Worm (Caenorhabditis elegans) whole organism, early embryonic: ENCODE measurements around the gene sto-6.

ENCODE experiments used
- B0310.2 ChIP-seq: sonication (generic microtip); optimal IDR thresholded peaks from 2 replicates; lab custom pipeline; 2016; ENCODE audit warnings: mild to moderate bottlenecking, missing genetic modification characterization, missing compliant biosample characterization
- F13C5.2 ChIP-seq: sonication (generic microtip); optimal IDR thresholded peaks from 2 replicates; lab custom pipeline; 2017; ENCODE audit warnings: mild to moderate bottlenecking, missing genetic modification characterization, inconsistent platforms, missing compliant biosample characterization
- aly-1 ChIP-seq: sonication (generic microtip); optimal IDR thresholded peaks from 2 replicates; lab custom pipeline; 2016; ENCODE audit warnings: missing genetic modification characterization, missing compliant biosample characterization
- ama-1 ChIP-seq: fragments of 150-350 bp; optimal IDR thresholded peaks from 2 replicates; lab custom pipeline; 2014
- ceh-13 ChIP-seq: fragments of 200-800 bp; sonication (Bioruptor generic); optimal IDR thresholded peaks from 2 replicates; lab custom pipeline; 2018; ENCODE audit warnings: mild to moderate bottlenecking, missing genetic modification characterization, missing compliant biosample characterization
- ceh-36 ChIP-seq: sonication (generic microtip); optimal IDR thresholded peaks from 2 replicates; lab custom pipeline; 2016; ENCODE audit warnings: missing genetic modification characterization, inconsistent platforms, missing compliant biosample characterization
- ets-7 ChIP-seq: sonication (generic microtip); optimal IDR thresholded peaks from 2 replicates; lab custom pipeline; 2016; ENCODE audit warnings: missing genotype, missing genetic modification characterization, missing compliant biosample characterization
- flt-1 ChIP-seq: fragments of 200-800 bp; sonication (Bioruptor generic); IDR thresholded peaks from 2 replicates; pipeline ENCODE4 v1.3.6; 2022; ENCODE audit warnings: missing genetic modification characterization, missing compliant biosample characterization
- hmbx-1 ChIP-seq: sonication (generic microtip); optimal IDR thresholded peaks from 2 replicates; lab custom pipeline; 2016; ENCODE audit warnings: mild to moderate bottlenecking, missing genetic modification characterization, missing compliant biosample characterization
- hmg-4 ChIP-seq: fragments of 200-800 bp; sonication (Bioruptor generic); optimal IDR thresholded peaks from 2 replicates; lab custom pipeline; 2018; ENCODE audit warnings: mild to moderate bottlenecking, missing genetic modification characterization, missing compliant biosample characterization
- hnd-1 ChIP-seq: sonication (generic microtip); optimal IDR thresholded peaks from 2 replicates; lab custom pipeline; 2016; ENCODE audit warnings: missing genetic modification characterization, missing compliant biosample characterization
- pes-1 ChIP-seq: fragments of 200-800 bp; sonication (Bioruptor generic); IDR thresholded peaks from 2 replicates; pipeline ENCODE4 v1.3.6; 2022; ENCODE audit warnings: missing genetic modification reagents, missing genetic modification characterization, missing compliant biosample characterization
- scrt-1 ChIP-seq: fragments of 200-800 bp; sonication (Bioruptor generic); IDR thresholded peaks from 2 replicates; pipeline ENCODE4 v1.3.6; 2022; ENCODE audit warnings: missing genetic modification characterization, missing compliant biosample characterization
- sea-1 ChIP-seq: fragments of 200-800 bp; sonication (Bioruptor generic); conservative IDR thresholded peaks from 2 replicates; pipeline ENCODE4 v1.3.6; 2022; ENCODE audit warnings: missing genetic modification characterization, missing compliant biosample characterization
- tbx-11 ChIP-seq: fragments of 200-800 bp; sonication (Bioruptor generic); IDR thresholded peaks from 2 replicates; pipeline ENCODE4 v1.3.6; 2022; ENCODE audit warnings: missing genetic modification characterization, missing compliant biosample characterization
- tbx-37 ChIP-seq: fragments of 200-800 bp; sonication (Bioruptor generic); conservative IDR thresholded peaks from 2 replicates; pipeline ENCODE4 v1.3.6; 2022; ENCODE audit warnings: missing genetic modification reagents, missing genetic modification characterization, missing compliant biosample characterization
- tra-4 ChIP-seq: sonication (generic microtip); optimal IDR thresholded peaks from 2 replicates; lab custom pipeline; 2017; ENCODE audit warnings: missing genetic modification characterization, missing compliant biosample characterization

sto-6 gene

DNA sequence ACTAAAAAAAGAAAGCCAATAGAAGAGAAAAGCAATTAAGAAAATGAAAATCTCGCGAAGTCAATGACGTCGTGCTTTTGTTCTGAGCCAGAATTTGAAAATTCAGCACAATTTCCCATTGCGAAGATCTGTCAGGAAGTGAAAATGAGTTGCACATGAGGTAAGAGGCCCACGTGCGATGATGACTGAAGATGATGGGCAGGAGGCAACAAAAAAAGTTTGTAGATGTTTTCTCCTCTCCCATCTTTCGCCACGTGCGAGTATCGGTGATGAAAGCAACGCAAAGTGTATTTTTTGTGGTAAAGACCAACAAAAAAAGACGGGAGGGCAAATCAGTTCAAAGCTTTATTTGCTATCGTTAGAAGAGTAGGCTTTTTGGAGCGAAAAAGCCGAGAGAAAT, 29.9 kb downstream of the sto-6 start:
- TF ChIP-seq ama-1 = no peak

DNA sequence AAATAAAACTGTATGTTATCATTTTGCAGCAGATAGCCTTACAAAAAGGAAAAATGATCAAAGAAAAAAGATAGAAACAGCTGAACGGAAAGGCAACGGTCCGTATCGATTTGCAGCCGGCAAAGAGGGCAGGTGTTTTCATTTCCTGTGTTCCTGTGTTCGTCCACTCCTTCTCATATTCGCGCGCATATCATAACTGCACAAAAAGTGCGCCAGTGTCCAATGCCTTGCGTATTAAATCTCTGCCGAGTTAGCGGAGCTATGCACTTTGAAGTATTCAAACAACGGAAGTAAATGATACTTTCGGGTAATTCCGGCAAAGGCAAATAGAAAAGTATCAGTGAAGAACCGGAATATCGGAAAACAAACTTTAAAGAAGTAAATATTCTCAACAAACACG, 30.4 kb downstream of the sto-6 start:
- no peak for TF ChIP-seq ceh-13
- no peak for TF ChIP-seq sea-1 (GFP tag; lab: Robert Waterston, UW)
- TF ChIP-seq hmg-4 = peak; percentile 43
- TF ChIP-seq flt-1 (GFP tag; lab: Robert Waterston, UW) = 0 out of 2 replicates have a peak, but pooled peaks have one; percentile 16
- no peak for TF ChIP-seq scrt-1 (GFP tag; lab: Robert Waterston, UW)
- TF ChIP-seq tbx-37 = no peak
- no peak for TF ChIP-seq B0310.2
- TF ChIP-seq ceh-36 = peak; percentile 8

DNA sequence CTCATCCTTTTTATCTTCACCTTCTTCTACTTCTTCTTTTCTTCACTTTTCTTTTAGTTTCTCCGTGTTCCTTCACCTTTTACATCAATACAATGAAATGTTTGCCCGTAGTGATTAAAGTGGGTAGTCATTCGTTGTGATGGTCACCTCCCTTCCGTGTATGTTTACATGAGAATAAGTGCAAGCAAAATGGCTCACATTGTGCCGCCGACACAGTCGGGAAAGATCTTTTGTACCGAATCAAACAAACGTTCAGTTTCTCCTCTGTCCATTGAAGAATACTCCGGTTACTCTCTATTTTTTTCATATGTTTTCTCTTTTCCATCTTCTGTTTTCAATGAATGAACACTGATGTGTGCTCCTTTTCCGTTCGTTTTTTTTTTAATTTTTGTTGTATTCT, 32.0 kb downstream of the sto-6 start:
- TF ChIP-seq ceh-13 (no peak), F13C5.2 (no peak), B0310.2 (no peak), ceh-36 (no peak), pes-1 (no peak), scrt-1 (GFP tag; lab: Robert Waterston, UW) (no peak), sea-1 (GFP tag; lab: Robert Waterston, UW) (no peak), tbx-11 (GFP tag; lab: Robert Waterston, UW) (no peak), hnd-1 (tag; lab: Kevin White, UChicago) (no peak), hmbx-1 (no peak), hmg-4 (no peak), aly-1 (tag; lab: Kevin White, UChicago) (no peak), ets-7 (tag; lab: Kevin White, UChicago) (no peak)

DNA sequence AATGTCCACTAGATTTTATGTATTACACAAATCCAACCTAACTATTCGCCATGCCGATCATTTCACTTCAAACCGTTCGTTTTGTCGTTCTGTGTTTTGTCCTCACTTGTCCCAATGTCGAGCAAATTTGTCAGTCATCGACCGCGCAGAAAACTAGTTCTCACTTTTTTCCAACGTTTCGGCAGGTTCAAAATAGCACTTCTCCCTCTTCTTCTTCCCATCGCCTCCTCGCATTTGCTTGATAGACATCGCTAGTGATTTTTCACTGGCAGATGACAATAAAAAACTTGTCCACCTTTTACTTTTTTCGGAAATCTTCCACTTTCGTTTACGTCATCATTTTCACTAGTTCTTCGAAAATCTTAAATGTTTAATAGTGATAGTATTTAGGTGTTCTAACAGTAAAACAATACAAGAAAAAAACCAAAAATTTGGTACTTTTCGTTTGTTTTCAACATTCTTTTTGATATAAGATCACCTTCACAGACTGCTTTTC, 33.4 kb downstream of the sto-6 start:
- TF ChIP-seq ceh-36 (no peak), ama-1 (no peak), tbx-37 (no peak), hnd-1 (tag; lab: Kevin White, UChicago) (no peak), ets-7 (tag; lab: Kevin White, UChicago) (no peak), flt-1 (GFP tag; lab: Robert Waterston, UW) (no peak), sea-1 (GFP tag; lab: Robert Waterston, UW) (no peak), hmg-4 (no peak), tbx-11 (GFP tag; lab: Robert Waterston, UW) (no peak), aly-1 (tag; lab: Kevin White, UChicago) (no peak), F13C5.2 (no peak), hmbx-1 (no peak), B0310.2 (no peak), pes-1 (no peak)

DNA sequence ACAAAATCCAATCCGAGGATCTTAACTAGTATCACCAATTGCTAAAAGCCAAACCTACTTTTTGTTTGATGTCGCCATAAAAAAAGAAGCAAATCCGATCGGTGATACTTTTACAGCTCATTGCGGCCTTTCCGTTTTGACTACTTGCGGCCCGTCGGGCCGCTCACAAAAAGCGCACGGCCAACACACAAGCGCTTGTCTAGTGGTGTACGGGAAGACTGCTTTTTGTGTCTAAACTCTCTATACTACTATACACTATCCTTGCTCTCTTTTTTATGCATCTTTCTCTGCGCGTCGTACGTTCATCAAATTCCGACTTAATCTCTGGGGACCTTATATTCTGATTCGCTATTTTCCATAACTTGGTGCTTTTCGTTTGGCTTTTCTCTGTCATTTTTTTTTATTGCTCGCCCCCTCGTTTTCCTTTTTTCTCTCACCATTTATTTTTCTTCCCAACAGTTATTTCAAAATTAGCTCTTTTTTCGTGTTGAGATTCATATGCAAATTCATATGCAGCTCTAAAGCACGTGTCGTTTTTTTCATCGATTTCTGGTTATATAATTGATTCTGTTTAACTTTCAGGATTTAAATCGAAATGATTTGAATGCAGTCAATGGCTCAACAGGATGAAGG, 34.5 kb downstream of the sto-6 start, which contains the start of gene noca-2:
Gene noca-2 (plus strand): TSS at position 583 of the 633 bp plus-strand sequence.
- TF ChIP-seq hmg-4 (peak; percentile 64), tra-4 (tag; lab: Kevin White, UChicago) (no peak), hnd-1 (tag; lab: Kevin White, UChicago) (peak; percentile 12)

DNA sequence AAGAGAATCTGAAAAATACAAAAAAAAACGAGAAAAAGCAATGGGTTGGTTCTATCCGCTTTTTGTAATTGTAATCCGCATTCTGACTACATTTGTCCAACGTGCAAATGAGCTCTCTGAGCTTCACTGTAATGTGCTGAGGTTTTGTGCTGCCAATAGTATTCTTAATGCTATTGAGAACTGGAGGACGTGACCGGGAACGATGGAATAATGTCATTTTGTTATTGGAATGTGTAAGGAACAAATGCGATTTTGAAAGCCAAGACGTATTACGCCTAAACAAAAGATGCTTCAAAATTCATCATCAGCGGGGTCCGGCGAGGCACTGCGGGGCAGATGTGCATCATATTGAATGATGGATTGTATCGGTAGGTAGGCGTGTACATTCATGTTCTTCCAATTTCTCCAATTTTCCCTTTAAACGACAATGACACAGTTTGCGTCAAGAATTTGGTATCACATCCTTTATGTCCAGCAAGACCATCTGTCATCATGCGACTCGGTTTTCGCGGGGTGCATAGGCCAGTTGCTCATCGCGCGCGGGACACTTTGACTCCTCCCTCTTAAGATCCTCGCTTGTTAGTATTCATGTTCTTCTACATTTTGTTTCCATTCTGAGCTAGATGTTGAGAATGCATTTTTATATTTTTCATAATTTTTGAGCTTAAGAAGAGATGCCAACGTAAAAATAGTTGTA, 41.0 kb downstream of the sto-6 start:
- TF ChIP-seq F13C5.2 (no peak), hmbx-1 (no peak), scrt-1 (GFP tag; lab: Robert Waterston, UW) (no peak), ceh-13 (no peak), hnd-1 (tag; lab: Kevin White, UChicago) (no peak), ets-7 (tag; lab: Kevin White, UChicago) (no peak), pes-1 (no peak), tbx-37 (no peak), tra-4 (tag; lab: Kevin White, UChicago) (no peak), flt-1 (GFP tag; lab: Robert Waterston, UW) (no peak), ama-1 (no peak), hmg-4 (no peak)

DNA sequence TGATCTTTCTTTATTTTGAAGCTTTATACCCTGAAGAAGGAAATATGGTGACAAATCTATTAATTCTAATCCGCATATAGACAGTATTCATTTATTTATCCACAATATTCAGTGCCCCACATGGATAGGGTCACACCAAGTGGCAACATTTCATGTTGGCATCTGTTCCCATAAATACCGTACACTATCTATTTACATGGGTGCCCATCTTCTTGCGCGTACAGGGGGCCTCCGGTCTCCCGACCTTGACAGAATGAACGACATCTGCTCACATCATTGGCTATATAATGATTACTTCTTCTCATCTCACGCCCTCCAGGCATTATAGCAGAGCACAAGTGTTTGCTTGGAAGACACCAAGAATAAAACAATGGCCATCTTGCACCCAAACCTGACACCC, 43.4 kb downstream of the sto-6 start:
- TF ChIP-seq tbx-37 = no peak
- TF ChIP-seq sea-1 (GFP tag; lab: Robert Waterston, UW) = 0 out of 2 replicates have a peak, but pooled peaks have one; percentile 23

DNA sequence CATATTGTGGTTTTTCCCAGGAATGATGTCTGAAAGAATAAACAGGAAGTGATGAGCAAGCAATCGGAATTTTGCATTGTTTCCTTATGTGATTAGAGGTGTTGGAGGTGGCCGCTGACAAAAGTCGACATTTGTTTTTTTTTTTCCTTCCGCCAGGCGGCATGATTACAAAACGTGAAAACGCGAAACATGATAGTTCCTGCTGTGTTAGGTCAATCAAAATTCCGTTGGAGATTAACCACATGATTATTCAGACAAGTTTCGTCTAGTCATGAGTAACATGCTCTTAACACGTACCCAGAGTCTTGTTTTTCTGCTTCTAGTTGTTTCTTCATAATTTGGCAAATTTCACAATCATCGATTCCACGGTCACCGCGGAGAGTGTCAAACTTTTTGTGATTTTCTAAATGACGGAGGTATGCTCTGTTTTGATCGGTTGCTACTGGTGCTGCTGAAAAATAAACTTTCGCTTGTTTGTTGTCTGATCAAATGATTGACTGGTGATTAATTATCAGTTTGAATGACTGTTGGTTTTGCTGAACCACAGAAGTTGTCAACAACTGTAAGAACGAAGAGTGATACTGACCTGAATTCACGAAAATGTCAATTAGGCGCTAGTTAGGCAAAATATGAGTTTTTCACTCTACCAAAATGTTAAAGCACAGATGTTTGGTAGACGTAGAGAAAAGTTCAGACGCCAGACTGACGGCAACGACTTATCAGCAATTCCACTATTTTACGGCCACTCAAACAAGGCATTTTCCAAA, 47.2 kb downstream of the sto-6 start:
- TF ChIP-seq pes-1 = no peak
- TF ChIP-seq tbx-11 (GFP tag; lab: Robert Waterston, UW) = no peak
- TF ChIP-seq hnd-1 (tag; lab: Kevin White, UChicago) = no peak
- TF ChIP-seq hmg-4 = no peak
- TF ChIP-seq F13C5.2 = no peak
- no peak for TF ChIP-seq ama-1
- TF ChIP-seq ceh-13 = no peak
- TF ChIP-seq tbx-37 = no peak
- no peak for TF ChIP-seq tra-4 (tag; lab: Kevin White, UChicago)
- TF ChIP-seq flt-1 (GFP tag; lab: Robert Waterston, UW) = no peak
- no peak for TF ChIP-seq sea-1 (GFP tag; lab: Robert Waterston, UW)
- TF ChIP-seq ets-7 (tag; lab: Kevin White, UChicago) = no peak
- TF ChIP-seq B0310.2 = no peak
- no peak for TF ChIP-seq aly-1 (tag; lab: Kevin White, UChicago)
- no peak for TF ChIP-seq scrt-1 (GFP tag; lab: Robert Waterston, UW)
- TF ChIP-seq hmbx-1 = no peak
- TF ChIP-seq ceh-36 = no peak
